Worm (Caenorhabditis elegans) whole organism, L1 larva: ENCODE measurements around the gene F10C1.3.
A peak's percentile ranks its signal among the peaks of the same experiment; 100 is the strongest.

Experiments
- C04F5.9 ChIP-seq: sonication (generic microtip); optimal IDR thresholded peaks from 2 replicates; lab custom pipeline; 2016; ENCODE audit warnings: missing genetic modification characterization, missing compliant biosample characterization
- aly-2 ChIP-seq: fragments of 150-350 bp; optimal IDR thresholded peaks from 2 replicates; lab custom pipeline; 2014; ENCODE audit warnings: missing biosample characterization, missing genetic modification characterization
- ceh-82 ChIP-seq, 3 experiments: fragments of 150-350 bp in 1 of 3; sonication (generic microtip) in 2 of 3; optimal IDR thresholded peaks; 2 replicates each; lab custom pipeline; 2014 to 2017; ENCODE audit warnings: missing biosample characterization in 3 of 3, missing genetic modification characterization in 3 of 3
- dpl-1 ChIP-seq, 3 experiments: fragments of 150-350 bp in 2 of 3; sonication (generic microtip) in 1 of 3; optimal IDR thresholded peaks; 2 replicates each; lab custom pipeline; 2014 to 2017; ENCODE audit warnings: missing biosample characterization in 3 of 3, missing genetic modification characterization in 3 of 3, missing genetic modification reagents in 3 of 3
- jun-1 ChIP-seq: fragments of 150-350 bp; optimal IDR thresholded peaks from 2 replicates; lab custom pipeline; 2014; ENCODE audit warnings: missing biosample characterization, missing genetic modification reagents, missing genetic modification characterization
- lsy-2 ChIP-seq, 2 experiments: fragments of 150-350 bp; optimal IDR thresholded peaks; 2 replicates each; lab custom pipeline; 2014; ENCODE audit warnings: missing biosample characterization in 2 of 2, missing genetic modification characterization in 2 of 2
- nhr-12 ChIP-seq: sonication (generic microtip); optimal IDR thresholded peaks from 2 replicates; lab custom pipeline; 2017; ENCODE audit warnings: missing biosample characterization, missing genetic modification characterization
- nhr-28 ChIP-seq: fragments of 150-350 bp; optimal IDR thresholded peaks from 2 replicates; lab custom pipeline; 2014; ENCODE audit warnings: missing biosample characterization, missing genetic modification characterization
- pag-3 ChIP-seq: sonication (generic microtip); optimal IDR thresholded peaks from 2 replicates; lab custom pipeline; 2017; ENCODE audit warnings: missing genetic modification characterization, mild to moderate bottlenecking, missing compliant biosample characterization, antibody characterized with exemption, borderline replicate concordance; ENCODE audit not compliant: insufficient read depth
- snpc-4 ChIP-seq: fragments of 150-350 bp; optimal IDR thresholded peaks from 2 replicates; lab custom pipeline; 2014; ENCODE audit warnings: missing biosample characterization, missing genetic modification characterization

DNA sequence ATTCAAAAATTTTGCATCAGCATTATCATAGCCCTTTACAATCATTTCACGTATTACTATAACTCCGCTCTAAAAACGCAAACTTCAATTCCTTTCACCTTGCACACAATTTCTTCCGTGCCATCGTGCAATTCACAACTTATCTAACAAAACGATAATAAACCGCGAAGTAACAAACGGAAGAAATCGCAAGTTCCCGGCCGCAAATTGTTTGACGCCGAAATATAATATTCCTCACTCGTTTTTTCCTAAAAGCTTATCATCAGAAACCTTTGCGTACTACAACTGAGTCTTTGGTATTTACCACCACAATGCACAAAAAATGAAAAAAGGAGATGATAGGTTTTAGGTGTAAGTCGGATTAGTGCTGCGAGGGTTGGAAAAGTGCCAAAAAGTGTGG is 10.2 kb downstream of the F10C1.3 start:
- TF ChIP-seq lsy-2 (tag; optimal IDR thresholded peaks at IDR 0.05; lab: Kevin White, UChicago) = no peak
- no peak for TF ChIP-seq ceh-82 (tag; optimal IDR thresholded peaks at IDR 0.05; lab: Kevin White, UChicago)
- no peak for TF ChIP-seq dpl-1 (GFP tag; optimal IDR thresholded peaks at IDR 0.05; lab: Kevin White, UChicago)
- no peak for TF ChIP-seq C04F5.9 (tag; lab: Kevin White, UChicago)
- TF ChIP-seq jun-1 = peak; percentile 0
- no peak for TF ChIP-seq snpc-4 (tag; lab: Kevin White, UChicago)
- TF ChIP-seq nhr-12 (tag; lab: Kevin White, UChicago) = no peak
- no peak for TF ChIP-seq aly-2 (tag; lab: Kevin White, UChicago)
- TF ChIP-seq nhr-28 (tag; lab: Kevin White, UChicago) = no peak
- no peak for TF ChIP-seq pag-3 (tag; lab: Kevin White, UChicago)
